Worm (Caenorhabditis elegans) whole organism, late embryonic: ENCODE measurements around the gene ugt-8.

Source experiments
- T23F11.4 ChIP-seq: fragments of 200-800 bp; sonication (Bioruptor generic); optimal IDR thresholded peaks from 2 replicates; lab custom pipeline; 2018; ENCODE audit warnings: mild to moderate bottlenecking, missing genetic modification characterization, missing compliant biosample characterization
- ama-1 ChIP-seq: fragments of 150-350 bp; optimal IDR thresholded peaks from 2 replicates; lab custom pipeline; 2014
- dve-1 ChIP-seq: sonication (generic microtip); optimal IDR thresholded peaks from 2 replicates; lab custom pipeline; 2017; ENCODE audit warnings: antibody characterized with exemption, mild to moderate bottlenecking, missing genetic modification characterization, missing compliant biosample characterization
- fkh-10 ChIP-seq: fragments of 150-350 bp; optimal IDR thresholded peaks from 2 replicates; lab custom pipeline; 2014; ENCODE audit warnings: missing biosample characterization, missing genetic modification reagents, missing genetic modification characterization
- hlh-30 ChIP-seq: sonication (generic microtip); optimal IDR thresholded peaks from 2 replicates; lab custom pipeline; 2017; ENCODE audit warnings: antibody characterized with exemption, missing genetic modification characterization, missing compliant biosample characterization; ENCODE audit not compliant: insufficient read depth
- hlh-6 ChIP-seq: sonication (generic microtip); optimal IDR thresholded peaks from 2 replicates; lab custom pipeline; 2016; ENCODE audit warnings: missing genotype, missing genetic modification characterization, missing compliant biosample characterization
- lin-11 ChIP-seq: fragments of 200-800 bp; sonication (Bioruptor generic); optimal IDR thresholded peaks from 2 replicates; lab custom pipeline; 2018; ENCODE audit warnings: mild to moderate bottlenecking, missing genetic modification characterization, missing compliant biosample characterization
- nfya-1 ChIP-seq: sonication (generic microtip); optimal IDR thresholded peaks from 2 replicates; lab custom pipeline; 2017; ENCODE audit warnings: missing genetic modification characterization, mild to moderate bottlenecking, missing compliant biosample characterization, antibody characterized with exemption, moderate library complexity
- pqm-1 ChIP-seq: sonication (generic microtip); optimal IDR thresholded peaks from 2 replicates; lab custom pipeline; 2016; ENCODE audit warnings: missing genetic modification characterization, missing compliant biosample characterization

- TF ChIP-seq lin-11 (tag; lab: Kevin White, UChicago): no peak
- no peak for TF ChIP-seq nfya-1
- TF ChIP-seq dve-1 (tag; lab: Kevin White, UChicago): no peak
- TF ChIP-seq ama-1 (lab: Kevin White, UChicago): no peak
- TF ChIP-seq hlh-30 (tag; lab: Kevin White, UChicago): no peak
- TF ChIP-seq T23F11.4: no peak
- no peak for TF ChIP-seq hlh-6 (tag; lab: Kevin White, UChicago)
- TF ChIP-seq fkh-10 (GFP tag; lab: Kevin White, UChicago): no peak
- no peak for TF ChIP-seq pqm-1 (tag; lab: Kevin White, UChicago)
Observed at ce11 chrV:4894971-4895370, 8.8 kb upstream of the ugt-8 start, which contains the start of gene ugt-11.
